Worm (Caenorhabditis elegans): ENCODE results near the gene H12C20.7.

The H12C20.7 gene

ce11 chrV:11593888-11594287, 21.1 kb upstream of the H12C20.7 start:
- TF ChIP-seq ceh-43 (GFP tag; optimal IDR thresholded peaks at IDR 0.05) (no peak), elt-1 (tag; optimal IDR thresholded peaks at IDR 0.05; ENCODE audit: borderline replicate concordance, insufficient read depth) (no peak), nhr-76 (tag; optimal IDR thresholded peaks at IDR 0.05) (no peak), lin-32 (GFP tag; optimal IDR thresholded peaks at IDR 0.05) (no peak), blmp-1 (tag; optimal IDR thresholded peaks at IDR 0.05) (no peak), ztf-11 (tag; optimal IDR thresholded peaks at IDR 0.05) (no peak), M03D4.4 (tag; optimal IDR thresholded peaks at IDR 0.05) (no peak), mep-1 (tag; optimal IDR thresholded peaks at IDR 0.05) (no peak), zip-8 (tag; optimal IDR thresholded peaks at IDR 0.05) (no peak), snpc-4 (tag; optimal IDR thresholded peaks at IDR 0.05) (no peak), pha-4 (tag; optimal IDR thresholded peaks at IDR 0.05) (no peak), tbx-8 (GFP tag; optimal IDR thresholded peaks at IDR 0.05) (no peak), sptf-1 (tag; optimal IDR thresholded peaks at IDR 0.05) (no peak)

ce11 chrV:11593427-11593826, 20.6 kb upstream of the H12C20.7 start, which contains the start of gene srx-80:
srx-80 (plus strand) TSS chrV:11593727.
- no peak for TF ChIP-seq cnd-1 (tag; optimal IDR thresholded peaks at IDR 0.05)
- TF ChIP-seq ztf-11 (tag; optimal IDR thresholded peaks at IDR 0.05), result no peak
- TF ChIP-seq ces-1 (GFP tag; optimal IDR thresholded peaks at IDR 0.05), result no peak
- TF ChIP-seq unc-62 (GFP tag; optimal IDR thresholded peaks at IDR 0.05), result no peak
- no peak for TF ChIP-seq tbx-8 (GFP tag; optimal IDR thresholded peaks at IDR 0.05)

- no peak for TF ChIP-seq unc-120 (tag; optimal IDR thresholded peaks at IDR 0.05; ENCODE audit: poor library complexity, severe bottlenecking)
- TF ChIP-seq sptf-1 (tag; optimal IDR thresholded peaks at IDR 0.05), result no peak
- TF ChIP-seq mab-5 (tag; optimal IDR thresholded peaks at IDR 0.05), result no peak
- TF ChIP-seq nhr-237 (tag; optimal IDR thresholded peaks at IDR 0.05), result no peak
These were observed 16.6 kb upstream of the H12C20.7 start, which contains the start of gene srx-82 for ce11 chrV:11589433-11589832. srx-82 (plus strand) TSS chrV:11589733.

- TF ChIP-seq ces-1 (GFP tag; optimal IDR thresholded peaks at IDR 0.05) (no peak), flh-1 (GFP tag; optimal IDR thresholded peaks at IDR 0.05) (no peak), ceh-83 (GFP tag; optimal IDR thresholded peaks at IDR 0.05) (no peak), tbx-8 (GFP tag; optimal IDR thresholded peaks at IDR 0.05) (no peak), unc-120 (tag; optimal IDR thresholded peaks at IDR 0.05; ENCODE audit: poor library complexity, severe bottlenecking) (no peak), lsy-2 (tag; optimal IDR thresholded peaks at IDR 0.05) (no peak)
These were observed 12.3 kb upstream of the H12C20.7 start for ce11 chrV:11585122-11585521.

- TF ChIP-seq nhr-2 (tag; optimal IDR thresholded peaks at IDR 0.05) (no peak), sptf-1 (tag; optimal IDR thresholded peaks at IDR 0.05) (no peak), mep-1 (tag; optimal IDR thresholded peaks at IDR 0.05) (no peak), ceh-43 (GFP tag; optimal IDR thresholded peaks at IDR 0.05) (no peak), ceh-83 (GFP tag; optimal IDR thresholded peaks at IDR 0.05) (no peak), snpc-4 (tag; optimal IDR thresholded peaks at IDR 0.05) (no peak), elt-3 (tag; optimal IDR thresholded peaks at IDR 0.05) (no peak), ham-2 (GFP tag; optimal IDR thresholded peaks at IDR 0.05) (no peak), ces-1 (GFP tag; optimal IDR thresholded peaks at IDR 0.05) (no peak), tbx-8 (GFP tag; optimal IDR thresholded peaks at IDR 0.05) (no peak), blmp-1 (tag; optimal IDR thresholded peaks at IDR 0.05) (no peak), mls-2 (tag; optimal IDR thresholded peaks at IDR 0.05) (no peak), lsy-2 (tag; optimal IDR thresholded peaks at IDR 0.05) (no peak), zip-8 (tag; optimal IDR thresholded peaks at IDR 0.05) (no peak), bed-3 (GFP tag; optimal IDR thresholded peaks at IDR 0.05) (no peak), ztf-11 (tag; optimal IDR thresholded peaks at IDR 0.05) (no peak), unc-120 (tag; optimal IDR thresholded peaks at IDR 0.05; ENCODE audit: poor library complexity, severe bottlenecking) (no peak), cnd-1 (tag; optimal IDR thresholded peaks at IDR 0.05) (no peak)
These were observed 10.4 kb upstream of the H12C20.7 start, which contains the start of gene srx-88 for ce11 chrV:11583212-11583611. srx-88 (plus strand) TSS chrV:11583512.

ce11 chrV:11580826-11581225, 8.0 kb upstream of the H12C20.7 start, which contains the start of gene srx-90:
srx-90 (plus strand) TSS chrV:11581126.
- TF ChIP-seq ham-2 (GFP tag; optimal IDR thresholded peaks at IDR 0.05), result no peak
- TF ChIP-seq nhr-12 (tag; optimal IDR thresholded peaks at IDR 0.05), result no peak
- TF ChIP-seq nhr-2 (tag; optimal IDR thresholded peaks at IDR 0.05), result no peak
- no peak for TF ChIP-seq snpc-4 (tag; optimal IDR thresholded peaks at IDR 0.05)
- no peak for TF ChIP-seq drap-1 (GFP tag; optimal IDR thresholded peaks at IDR 0.05)
- no peak for TF ChIP-seq blmp-1 (tag; optimal IDR thresholded peaks at IDR 0.05)
- no peak for TF ChIP-seq mep-1 (tag; optimal IDR thresholded peaks at IDR 0.05)
- no peak for TF ChIP-seq nhr-28 (tag; optimal IDR thresholded peaks at IDR 0.05)
- no peak for TF ChIP-seq lin-32 (GFP tag; optimal IDR thresholded peaks at IDR 0.05)
- no peak for TF ChIP-seq pha-4 (tag; optimal IDR thresholded peaks at IDR 0.05)
- no peak for TF ChIP-seq elt-1 (tag; optimal IDR thresholded peaks at IDR 0.05; ENCODE audit: borderline replicate concordance, insufficient read depth)
- no peak for TF ChIP-seq bed-3 (GFP tag; optimal IDR thresholded peaks at IDR 0.05)
- no peak for TF ChIP-seq ces-1 (GFP tag; optimal IDR thresholded peaks at IDR 0.05)

Measured in whole organism, mixed stage, embryonic.